ENCODE assay signal across 4 worm cellular contexts in the genomic region with DNA sequence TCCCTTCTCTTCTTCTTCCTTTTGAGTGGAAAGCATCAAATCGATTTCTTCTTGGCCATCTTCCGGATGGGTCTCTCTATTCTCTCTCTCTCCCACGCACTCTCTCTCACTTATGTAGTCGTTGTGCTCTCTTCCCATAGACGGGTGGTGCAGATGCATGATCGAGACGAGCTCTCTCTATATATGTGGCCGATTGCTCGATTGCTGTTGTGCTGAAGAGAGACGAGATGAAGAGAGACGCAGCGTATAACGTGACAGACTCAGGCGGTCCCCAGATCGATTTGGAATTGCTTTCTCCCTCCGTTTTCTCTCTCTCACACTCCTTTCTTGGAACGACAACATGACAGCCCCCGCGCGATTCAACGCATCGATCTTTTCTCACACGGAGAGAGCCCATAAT.
A peak's percentile ranks its signal among the peaks of the same experiment; 100 is the strongest.
TF ChIP-seq lines count a peak whose summit lies in the region.

No protein-coding gene starts in this region.

TF ChIP-seq in whole organism, L2 larva, 48 proteins besides CTCF, POLR2A, EP300 and RAD21:
- TF ChIP-seq unc-62 (GFP tag; optimal IDR thresholded peaks at IDR 0.05; lab: Kevin White, UChicago) = no peak
- peak; percentile 61 for TF ChIP-seq nhr-129 (tag; optimal IDR thresholded peaks at IDR 0.05; lab: Kevin White, UChicago)
- TF ChIP-seq zag-1 (tag; optimal IDR thresholded peaks at IDR 0.05; lab: Kevin White, UChicago) = peak; percentile 69
- TF ChIP-seq mdl-1 (tag; optimal IDR thresholded peaks at IDR 0.05; lab: Kevin White, UChicago) = peak in 1 of 2 experiments; percentile 41
- no peak for TF ChIP-seq elt-1 (tag; optimal IDR thresholded peaks at IDR 0.05; lab: Kevin White, UChicago)
- TF ChIP-seq lin-11 (tag; optimal IDR thresholded peaks at IDR 0.05; lab: Kevin White, UChicago) = peak; percentile 73
- peak; percentile 43 for TF ChIP-seq crh-2 (tag; optimal IDR thresholded peaks at IDR 0.05; lab: Kevin White, UChicago)
- no peak for TF ChIP-seq ztf-1 (GFP tag; conservative IDR thresholded peaks at IDR 0.05; lab: Robert Waterston, UW)
- TF ChIP-seq peb-1 (tag; optimal IDR thresholded peaks at IDR 0.05; lab: Kevin White, UChicago) = no peak
- no peak for TF ChIP-seq nhr-77 (tag; optimal IDR thresholded peaks at IDR 0.05; lab: Kevin White, UChicago)
- TF ChIP-seq lsy-2 (tag; optimal IDR thresholded peaks at IDR 0.05; lab: Kevin White, UChicago) = peak in 1 of 2 experiments; percentile 54
- peak; percentile 54 for TF ChIP-seq mab-5 (tag; optimal IDR thresholded peaks at IDR 0.05; lab: Kevin White, UChicago)
- TF ChIP-seq unc-55 (GFP tag; optimal IDR thresholded peaks at IDR 0.05; lab: Kevin White, UChicago) = peak; percentile 56
- peak; percentile 48 for TF ChIP-seq lin-13 (GFP tag; optimal IDR thresholded peaks at IDR 0.05; lab: Kevin White, UChicago)
- peak; percentile 87 for TF ChIP-seq C34F6.9 (tag; optimal IDR thresholded peaks at IDR 0.05; lab: Kevin White, UChicago)
- no peak for TF ChIP-seq unc-39 (tag; optimal IDR thresholded peaks at IDR 0.05; lab: Kevin White, UChicago)

TF ChIP-seq in whole organism, L4 larva, 104 proteins besides CTCF, POLR2A, EP300 and RAD21:
- TF ChIP-seq nhr-25 (tag; optimal IDR thresholded peaks at IDR 0.05; lab: Kevin White, UChicago; ENCODE audit: borderline replicate concordance, insufficient read depth) = no peak
- no peak for TF ChIP-seq snpc-1.2 (GFP tag; IDR thresholded peaks at IDR 0.05; lab: Robert Waterston, UW)
- TF ChIP-seq hlh-30 (tag; optimal IDR thresholded peaks at IDR 0.05; lab: Kevin White, UChicago; ENCODE audit: insufficient read depth) = peak; percentile 88
- peak in 1 of 2 experiments; percentile 14 for TF ChIP-seq hif-1 (tag; optimal IDR thresholded peaks at IDR 0.05; lab: Kevin White, UChicago)
- no peak for TF ChIP-seq jun-1 (tag; optimal IDR thresholded peaks at IDR 0.05; lab: Kevin White, UChicago)
- no peak for TF ChIP-seq cey-2 (tag; optimal IDR thresholded peaks at IDR 0.05; lab: Kevin White, UChicago; ENCODE audit: borderline replicate concordance, insufficient read depth)
- no peak for TF ChIP-seq F49E8.2 (tag; optimal IDR thresholded peaks at IDR 0.05; lab: Kevin White, UChicago; ENCODE audit: borderline replicate concordance)
- TF ChIP-seq mep-1 (tag; optimal IDR thresholded peaks at IDR 0.05; lab: Kevin White, UChicago) = peak; percentile 44
- no peak for TF ChIP-seq ceh-44 (GFP tag; IDR thresholded peaks at IDR 0.05; lab: Robert Waterston, UW)
- peak; percentile 44; the same call in 1 of the 2 replicates for TF ChIP-seq set-16 (GFP tag; IDR thresholded peaks at IDR 0.05; lab: Robert Waterston, UW)
- peak; percentile 77 for TF ChIP-seq F37D6.2 (tag; optimal IDR thresholded peaks at IDR 0.05; lab: Kevin White, UChicago)
- peak; percentile 31; the same call in 1 of the 2 replicates for TF ChIP-seq hmg-1.1 (GFP tag; IDR thresholded peaks at IDR 0.05; lab: Robert Waterston, UW)
- TF ChIP-seq ama-1 (optimal IDR thresholded peaks at IDR 0.05; lab: Kevin White, UChicago) = no peak
- no peak for TF ChIP-seq D1046.2 (GFP tag; IDR thresholded peaks at IDR 0.05; lab: Robert Waterston, UW)
- TF ChIP-seq rbr-2 (tag; optimal IDR thresholded peaks at IDR 0.05; lab: Kevin White, UChicago) = peak; percentile 65
- TF ChIP-seq dmd-9 (GFP tag; IDR thresholded peaks at IDR 0.05; lab: Robert Waterston, UW) = no peak
- TF ChIP-seq R02D3.7 (tag; optimal IDR thresholded peaks at IDR 0.05; lab: Kevin White, UChicago) = no peak
- TF ChIP-seq lsy-2 (tag; optimal IDR thresholded peaks at IDR 0.05; lab: Kevin White, UChicago) = peak; percentile 41 to 63
- peak in 1 of 2 experiments; percentile 45 for TF ChIP-seq mdl-1 (tag; optimal IDR thresholded peaks at IDR 0.05; lab: Kevin White, UChicago)
- no peak for TF ChIP-seq lim-7 (GFP tag; IDR thresholded peaks at IDR 0.05; lab: Robert Waterston, UW)
- peak in 1 of 2 experiments; percentile 49 for TF ChIP-seq unc-62 (GFP tag; optimal IDR thresholded peaks at IDR 0.05 in 1 of 2; lab: Kevin White, UChicago)
- no peak for TF ChIP-seq unc-62 (tag; optimal IDR thresholded peaks at IDR 0.05; lab: Kevin White, UChicago)
- TF ChIP-seq ceh-28 (tag; optimal IDR thresholded peaks at IDR 0.05; lab: Kevin White, UChicago) = no peak

TF ChIP-seq in whole organism, late embryonic, 69 proteins besides CTCF, POLR2A, EP300 and RAD21:
- TF ChIP-seq gmeb-2 (tag; optimal IDR thresholded peaks at IDR 0.05; lab: Kevin White, UChicago) = no peak
- TF ChIP-seq nhr-232 (tag; optimal IDR thresholded peaks at IDR 0.05; lab: Kevin White, UChicago) = no peak
- TF ChIP-seq ref-2 (tag; optimal IDR thresholded peaks at IDR 0.05; lab: Kevin White, UChicago) = peak; percentile 58
- TF ChIP-seq tbx-2 (tag; optimal IDR thresholded peaks at IDR 0.05; lab: Kevin White, UChicago) = peak; percentile 56
- peak; percentile 6 for TF ChIP-seq sdc-2 (tag; optimal IDR thresholded peaks at IDR 0.05; lab: Kevin White, UChicago)
- peak; percentile 92 for TF ChIP-seq ceh-48 (tag; optimal IDR thresholded peaks at IDR 0.05; lab: Kevin White, UChicago)
- TF ChIP-seq ceh-34 (tag; optimal IDR thresholded peaks at IDR 0.05; lab: Kevin White, UChicago) = peak; percentile 28
- peak; percentile 35 for TF ChIP-seq ceh-18 (tag; optimal IDR thresholded peaks at IDR 0.05; lab: Kevin White, UChicago)
- TF ChIP-seq syd-9 (tag; optimal IDR thresholded peaks at IDR 0.05; lab: Kevin White, UChicago) = peak; percentile 48
- no peak for TF ChIP-seq sox-2 (GFP tag; IDR thresholded peaks at IDR 0.05; lab: Robert Waterston, UW)
- TF ChIP-seq C08G9.2 (tag; optimal IDR thresholded peaks at IDR 0.05; lab: Kevin White, UChicago) = peak; percentile 30
- TF ChIP-seq unc-55 (GFP tag; optimal IDR thresholded peaks at IDR 0.05; lab: Kevin White, UChicago) = peak; percentile 7
- TF ChIP-seq ceh-19 (GFP tag; optimal IDR thresholded peaks at IDR 0.05; lab: Kevin White, UChicago) = peak; percentile 38
- peak; percentile 89 for TF ChIP-seq hlh-30 (tag; optimal IDR thresholded peaks at IDR 0.05; lab: Kevin White, UChicago; ENCODE audit: insufficient read depth)
- peak; percentile 70 for TF ChIP-seq nfya-1 (tag; optimal IDR thresholded peaks at IDR 0.05; lab: Kevin White, UChicago)
- TF ChIP-seq ceh-14 (tag; optimal IDR thresholded peaks at IDR 0.05; lab: Kevin White, UChicago) = peak; percentile 25
- peak; percentile 69 for TF ChIP-seq unc-42 (tag; optimal IDR thresholded peaks at IDR 0.05; lab: Kevin White, UChicago)
- peak; percentile 79 for TF ChIP-seq ceh-31 (tag; optimal IDR thresholded peaks at IDR 0.05; lab: Kevin White, UChicago)
- TF ChIP-seq fkh-6 (tag; optimal IDR thresholded peaks at IDR 0.05; lab: Kevin White, UChicago) = no peak
TF ChIP-seq in whole organism, late embryonic: peak in this region for 15.

TF ChIP-seq in whole organism, mixed stage, embryonic, 35 proteins besides CTCF, POLR2A, EP300 and RAD21:
- TF ChIP-seq bed-3 (GFP tag; optimal IDR thresholded peaks at IDR 0.05; lab: Kevin White, UChicago) (no peak), tbx-8 (GFP tag; optimal IDR thresholded peaks at IDR 0.05; lab: Kevin White, UChicago) (no peak), unc-39 (tag; optimal IDR thresholded peaks at IDR 0.05; lab: Kevin White, UChicago) (no peak), mep-1 (tag; optimal IDR thresholded peaks at IDR 0.05; lab: Kevin White, UChicago) (peak; percentile 31), sptf-1 (tag; optimal IDR thresholded peaks at IDR 0.05; lab: Kevin White, UChicago) (no peak), unc-62 (GFP tag; optimal IDR thresholded peaks at IDR 0.05; lab: Kevin White, UChicago) (peak; percentile 66), hlh-1 (tag; optimal IDR thresholded peaks at IDR 0.05; lab: Kevin White, UChicago) (no peak), unc-120 (tag; optimal IDR thresholded peaks at IDR 0.05; lab: Kevin White, UChicago; ENCODE audit: poor library complexity, severe bottlenecking) (no peak), zip-8 (tag; optimal IDR thresholded peaks at IDR 0.05; lab: Kevin White, UChicago) (no peak), nhr-28 (tag; optimal IDR thresholded peaks at IDR 0.05; lab: Kevin White, UChicago) (no peak), blmp-1 (tag; optimal IDR thresholded peaks at IDR 0.05; lab: Kevin White, UChicago) (no peak), lsy-2 (tag; optimal IDR thresholded peaks at IDR 0.05; lab: Kevin White, UChicago) (no peak), ces-1 (GFP tag; optimal IDR thresholded peaks at IDR 0.05; lab: Kevin White, UChicago) (peak; percentile 77), snpc-4 (tag; optimal IDR thresholded peaks at IDR 0.05; lab: Kevin White, UChicago) (no peak), mab-5 (tag; optimal IDR thresholded peaks at IDR 0.05; lab: Kevin White, UChicago) (no peak), lin-32 (GFP tag; optimal IDR thresholded peaks at IDR 0.05; lab: Kevin White, UChicago) (no peak), M03D4.4 (tag; optimal IDR thresholded peaks at IDR 0.05; lab: Kevin White, UChicago) (no peak), ceh-39 (tag; optimal IDR thresholded peaks at IDR 0.05; lab: Kevin White, UChicago) (peak; percentile 34), pha-4 (tag; optimal IDR thresholded peaks at IDR 0.05; lab: Kevin White, UChicago) (no peak), ztf-11 (tag; optimal IDR thresholded peaks at IDR 0.05; lab: Kevin White, UChicago) (peak; percentile 68), mls-2 (tag; optimal IDR thresholded peaks at IDR 0.05; lab: Kevin White, UChicago) (peak; percentile 55), nhr-2 (tag; optimal IDR thresholded peaks at IDR 0.05; lab: Kevin White, UChicago) (no peak), elt-3 (tag; optimal IDR thresholded peaks at IDR 0.05; lab: Kevin White, UChicago) (no peak), ham-2 (GFP tag; optimal IDR thresholded peaks at IDR 0.05; lab: Kevin White, UChicago) (no peak), nhr-76 (tag; optimal IDR thresholded peaks at IDR 0.05; lab: Kevin White, UChicago) (no peak), ceh-83 (GFP tag; optimal IDR thresholded peaks at IDR 0.05; lab: Kevin White, UChicago) (no peak), nhr-12 (tag; optimal IDR thresholded peaks at IDR 0.05; lab: Kevin White, UChicago) (no peak), lin-13 (tag; optimal IDR thresholded peaks at IDR 0.05; lab: Kevin White, UChicago) (peak; percentile 41), drap-1 (GFP tag; optimal IDR thresholded peaks at IDR 0.05; lab: Kevin White, UChicago) (no peak), cnd-1 (tag; optimal IDR thresholded peaks at IDR 0.05; lab: Kevin White, UChicago) (peak; percentile 35), sem-2 (GFP tag; optimal IDR thresholded peaks at IDR 0.05; lab: Kevin White, UChicago) (no peak), flh-1 (GFP tag; optimal IDR thresholded peaks at IDR 0.05; lab: Kevin White, UChicago) (no peak), elt-1 (tag; optimal IDR thresholded peaks at IDR 0.05; lab: Kevin White, UChicago; ENCODE audit: borderline replicate concordance, insufficient read depth) (no peak), nhr-237 (tag; optimal IDR thresholded peaks at IDR 0.05; lab: Kevin White, UChicago) (no peak), ceh-43 (GFP tag; optimal IDR thresholded peaks at IDR 0.05; lab: Kevin White, UChicago) (no peak)
